Worm (Caenorhabditis elegans) whole organism, L4 larva: ENCODE results near the gene F47B8.3.

Source experiments
- F10B5.3 ChIP-seq: sonication (generic microtip); optimal IDR thresholded peaks from 2 replicates; lab custom pipeline; 2016; ENCODE audit warnings: mild to moderate bottlenecking, missing genetic modification characterization, missing compliant biosample characterization
- F49E8.2 ChIP-seq: sonication (generic microtip); optimal IDR thresholded peaks from 2 replicates; lab custom pipeline; 2016; ENCODE audit warnings: missing compliant biosample characterization, mild to moderate bottlenecking, missing genetic modification characterization, borderline replicate concordance
- Y75B8A.6 ChIP-seq: fragments of 200-800 bp; sonication (Bioruptor generic); IDR thresholded peaks from 2 replicates; pipeline ENCODE4 v1.3.6; 2022; ENCODE audit warnings: missing genetic modification reagents, missing genetic modification characterization, missing compliant biosample characterization
- aly-2 ChIP-seq: sonication (generic microtip); optimal IDR thresholded peaks from 2 replicates; lab custom pipeline; 2018; ENCODE audit warnings: missing biosample characterization, missing genetic modification characterization
- ceh-28 ChIP-seq: fragments of 150-350 bp; optimal IDR thresholded peaks from 2 replicates; lab custom pipeline; 2014; ENCODE audit warnings: missing biosample characterization, missing genetic modification reagents, missing genetic modification characterization
- fos-1 ChIP-seq: fragments of 150-350 bp; optimal IDR thresholded peaks from 2 replicates; lab custom pipeline; 2014; ENCODE audit warnings: missing biosample characterization, missing genetic modification characterization
- hmg-1.1 ChIP-seq: fragments of 200-800 bp; sonication (Bioruptor generic); IDR thresholded peaks from 2 replicates; pipeline ENCODE4 v1.3.6; 2022; ENCODE audit warnings: missing genetic modification reagents, missing genetic modification characterization, missing compliant biosample characterization
- lin-39 ChIP-seq: fragments of 150-350 bp; optimal IDR thresholded peaks from 2 replicates; lab custom pipeline; 2014; ENCODE audit warnings: missing biosample characterization, missing genetic modification reagents, missing genetic modification characterization
- nhr-11 ChIP-seq: fragments of 150-350 bp; optimal IDR thresholded peaks from 2 replicates; lab custom pipeline; 2014; ENCODE audit warnings: missing biosample characterization, missing genetic modification characterization
- pha-4 ChIP-seq, 2 experiments: fragments of 150-350 bp in 1 of 2; fragments of 200-800 bp in 1 of 2; sonication (Bioruptor generic) in 1 of 2; IDR thresholded peaks in 1 of 2; optimal IDR thresholded peaks in 1 of 2; 2 replicates each; pipeline versions ENCODE4 v1.3.6 to Lab custom; 2014 to 2022; ENCODE audit warnings: missing genetic modification characterization in 2 of 2, missing genetic modification reagents in 2 of 2, missing biosample characterization in 1 of 2, missing compliant biosample characterization in 1 of 2
- skn-1 ChIP-seq: fragments of 150-350 bp; optimal IDR thresholded peaks from 2 replicates; lab custom pipeline; 2014; ENCODE audit warnings: missing biosample characterization, missing genetic modification characterization
- unc-62 ChIP-seq, 3 experiments: fragments of 150-350 bp in 1 of 3; sonication (generic microtip); optimal IDR thresholded peaks in 2 of 3; peaks in 1 of 3; 1 replicate in 1 of 3; 2 replicates in 2 of 3; lab custom pipeline; 2014 to 2017; ENCODE audit warnings: missing biosample characterization in 3 of 3, missing genetic modification characterization in 3 of 3, missing genetic modification reagents in 3 of 3, missing genotype in 1 of 3
- zag-1 ChIP-seq: fragments of 150-350 bp; optimal IDR thresholded peaks from 2 replicates; lab custom pipeline; 2014; ENCODE audit warnings: missing biosample characterization, missing genetic modification characterization
- ztf-11 ChIP-seq: fragments of 150-350 bp; optimal IDR thresholded peaks from 2 replicates; lab custom pipeline; 2014; ENCODE audit warnings: missing biosample characterization, missing genetic modification characterization

DNA sequence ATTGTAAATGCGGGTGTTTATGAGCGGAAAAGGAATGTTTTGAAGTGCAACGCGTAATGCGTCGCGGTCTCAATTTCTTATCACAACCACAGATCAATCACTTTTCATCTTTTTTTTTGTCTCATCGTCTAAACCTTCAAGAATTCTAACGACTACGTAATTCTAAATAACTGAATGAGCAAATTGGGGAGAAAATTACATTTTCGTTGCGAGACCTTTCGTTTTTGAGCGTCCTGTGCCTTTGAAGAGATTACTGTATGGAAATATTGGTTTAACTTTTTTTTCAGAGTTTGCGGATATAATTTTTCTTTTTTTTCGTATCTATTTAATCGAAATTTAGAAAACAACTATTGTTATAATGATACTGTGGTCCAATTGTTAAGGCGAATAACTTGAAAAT, 27.7 kb upstream of the F47B8.3 start:
- no peak for TF ChIP-seq F49E8.2
- no peak for TF ChIP-seq unc-62 (GFP tag; optimal IDR thresholded peaks at IDR 0.05 in 1 of 2; lab: Kevin White, UChicago)
- no peak for TF ChIP-seq unc-62 (tag; optimal IDR thresholded peaks at IDR 0.05; lab: Kevin White, UChicago)
- TF ChIP-seq zag-1 (tag; lab: Kevin White, UChicago) = no peak
- TF ChIP-seq F10B5.3 (tag; lab: Kevin White, UChicago) = no peak
- no peak for TF ChIP-seq aly-2
- no peak for TF ChIP-seq hmg-1.1 (GFP tag; lab: Robert Waterston, UW)
- no peak for TF ChIP-seq ztf-11
- no peak for TF ChIP-seq skn-1 (tag; lab: Kevin White, UChicago)
- TF ChIP-seq ceh-28 = no peak
- no peak for TF ChIP-seq nhr-11
- no peak for TF ChIP-seq fos-1
- TF ChIP-seq Y75B8A.6 (GFP tag; lab: Robert Waterston, UW) = no peak
- TF ChIP-seq lin-39 (tag; lab: Kevin White, UChicago) = no peak
- TF ChIP-seq pha-4 (GFP tag; IDR thresholded peaks at IDR 0.05; lab: Robert Waterston, UW) = no peak
- TF ChIP-seq pha-4 (tag; optimal IDR thresholded peaks at IDR 0.05; lab: Kevin White, UChicago) = no peak
